Worm (Caenorhabditis elegans) whole organism, mixed stage, embryonic: ENCODE measurements around the gene C28D4.4.
"Not testable (repeated sequence)": the region's sequence is repeated elsewhere in the genome, so short reads cannot be mapped to it uniquely, and the experiment has no call there.

Source experiments
- lin-13 ChIP-seq: fragments of 150-350 bp; optimal IDR thresholded peaks from 2 replicates; lab custom pipeline; 2014; ENCODE audit warnings: missing biosample characterization, missing genetic modification characterization
- sem-2 ChIP-seq: fragments of 200-800 bp; sonication (Bioruptor generic); optimal IDR thresholded peaks from 2 replicates; lab custom pipeline; 2018; ENCODE audit warnings: mild to moderate bottlenecking, missing genetic modification characterization, missing compliant biosample characterization

- not testable (repeated sequence) for TF ChIP-seq sem-2 (GFP tag; lab: Kevin White, UChicago); lin-13
These were observed 24.9 kb upstream of the C28D4.4 start, which contains the start of gene msp-78 for ce11 chrIV:9769746-9770145.
